Fruit fly (Drosophila melanogaster) whole organism, adult: Measurements from ENCODE around the gene AIMP2.

Experiments used
- CG7101 ChIP-seq: fragments of 200-800 bp; sonication (Bioruptor generic); optimal IDR thresholded peaks from 2 replicates; lab custom pipeline; 2018; ENCODE audit warnings: missing biosample characterization, mild to moderate bottlenecking, missing genetic modification characterization, moderate library complexity
- Hr96 ChIP-seq: fragments of 200-800 bp; sonication (Bioruptor generic); optimal IDR thresholded peaks from 2 replicates; lab custom pipeline; 2016; ENCODE audit warnings: missing biosample characterization, missing genetic modification characterization
- bab1 ChIP-seq: fragments of 200-800 bp; sonication (Bioruptor generic); optimal IDR thresholded peaks from 3 replicates; lab custom pipeline; 2019; ENCODE audit warnings: missing biosample characterization, mild to moderate bottlenecking, missing genetic modification characterization, moderate library complexity

DNA sequence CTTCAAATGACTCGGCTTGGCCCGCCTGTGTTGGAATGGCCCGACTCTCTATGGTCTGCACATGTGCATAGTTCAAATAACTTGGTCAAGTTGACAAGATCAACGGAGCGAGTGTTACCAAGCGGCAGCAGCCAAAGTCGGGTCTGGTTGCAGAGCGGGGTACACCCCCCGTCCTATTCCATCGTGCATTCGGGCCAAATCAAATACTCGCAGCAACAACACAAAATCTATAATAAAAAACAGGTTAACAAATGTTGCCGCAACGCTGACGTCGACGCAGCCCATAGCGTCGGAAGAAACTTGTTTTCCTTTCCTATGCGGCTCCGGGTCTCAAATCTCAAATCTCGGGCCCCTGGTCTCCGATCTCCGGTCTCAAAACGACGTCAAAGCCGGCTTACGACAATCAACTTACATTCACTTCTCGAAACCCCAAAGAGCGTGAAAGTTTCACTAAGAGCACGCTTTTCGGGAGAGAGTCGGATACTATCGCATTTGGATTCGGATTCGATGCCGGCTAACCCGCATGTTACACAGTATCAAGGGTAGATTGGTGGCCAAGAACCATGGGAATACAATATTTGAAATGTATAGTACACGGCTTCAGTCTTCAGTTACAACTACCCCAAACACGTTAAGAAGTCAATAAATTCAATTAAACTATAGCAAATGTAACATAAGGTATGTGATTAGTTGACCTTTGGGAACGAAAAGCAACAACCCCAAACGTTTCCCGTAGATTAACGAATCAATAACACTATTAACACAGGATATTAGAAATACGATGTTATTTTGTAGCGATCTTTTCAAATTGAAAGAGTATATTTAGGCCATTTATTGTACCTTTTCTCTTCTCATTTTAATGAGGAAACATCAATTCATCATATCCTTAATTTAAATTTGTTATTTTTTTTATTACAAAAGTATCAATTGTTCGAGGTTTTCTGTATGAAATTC, 48.9 kb upstream of the AIMP2 start:
- TF ChIP-seq Hr96, result peak; percentile 64
- peak; percentile 59 for TF ChIP-seq CG7101 (tag; lab: Kevin White, UChicago)
- peak; percentile 28 for TF ChIP-seq bab1
